Worm (Caenorhabditis elegans): ENCODE results near the gene srh-45.

Gene srh-45

ce11 chrV:11331811-11332210, 27.0 kb upstream of the srh-45 start:
- TF ChIP-seq ztf-25 (GFP tag; IDR thresholded peaks at IDR 0.05): peak; percentile 81
- peak; percentile 46; the same call in 1 of the 2 replicates for TF ChIP-seq mcd-1 (GFP tag; IDR thresholded peaks at IDR 0.05)
- TF ChIP-seq dox-1 (GFP tag; IDR thresholded peaks at IDR 0.05): peak; percentile 61
- TF ChIP-seq Y56A3A.18 (GFP tag; IDR thresholded peaks at IDR 0.05): 0 out of 2 replicates have a peak, but pooled peaks have one; percentile 56
- peak; percentile 51 for TF ChIP-seq D2030.7 (GFP tag; IDR thresholded peaks at IDR 0.05)
- peak; percentile 52; the same call in 1 of the 2 replicates for TF ChIP-seq madf-6 (GFP tag; IDR thresholded peaks at IDR 0.05)
- TF ChIP-seq egrh-3 (GFP tag; IDR thresholded peaks at IDR 0.05): peak; percentile 31; the same call in 1 of the 2 replicates
- 0 out of 2 replicates have a peak, but pooled peaks have one; percentile 37 for TF ChIP-seq pbrm-1 (GFP tag; IDR thresholded peaks at IDR 0.05)
- TF ChIP-seq lin-26 (GFP tag; IDR thresholded peaks at IDR 0.05): peak; percentile 83
- peak; percentile 60 for TF ChIP-seq hmg-1.2 (GFP tag; IDR thresholded peaks at IDR 0.05)
- peak; percentile 35; the same call in 1 of the 2 replicates for TF ChIP-seq nhr-120 (GFP tag; IDR thresholded peaks at IDR 0.05)
- peak; percentile 40; the same call in 1 of the 2 replicates for TF ChIP-seq rcor-1 (GFP tag; IDR thresholded peaks at IDR 0.05)

- TF ChIP-seq ets-4 (GFP tag; optimal IDR thresholded peaks at IDR 0.05) (no peak), snpc-3.4 (tag; optimal IDR thresholded peaks at IDR 0.05) (no peak), lin-40 (tag; optimal IDR thresholded peaks at IDR 0.05) (no peak), F10E7.11 (tag; optimal IDR thresholded peaks at IDR 0.05) (no peak), ceh-40 (GFP tag; IDR thresholded peaks at IDR 0.05) (no peak), let-526 (GFP tag; IDR thresholded peaks at IDR 0.05) (no peak)
These were observed 24.3 kb upstream of the srh-45 start, which contains the start of gene F47G9.6 for ce11 chrV:11329100-11329499. Gene F47G9.6 (plus strand): TSS chrV:11329400.

- TF ChIP-seq Y79H2A.3 (GFP tag; conservative IDR thresholded peaks at IDR 0.05): 0 out of 2 replicates have a peak, but pooled peaks have one; percentile 56
- peak; percentile 53; the same call in 1 of the 2 replicates for TF ChIP-seq dox-1 (GFP tag; IDR thresholded peaks at IDR 0.05)
- TF ChIP-seq pbrm-1 (GFP tag; IDR thresholded peaks at IDR 0.05): peak; percentile 31; the same call in 1 of the 2 replicates
- TF ChIP-seq hmg-1.2 (GFP tag; IDR thresholded peaks at IDR 0.05): peak; percentile 22; the same call in 1 of the 2 replicates
- TF ChIP-seq ceh-100 (GFP tag; IDR thresholded peaks at IDR 0.05): peak; percentile 92
- TF ChIP-seq ceh-91 (GFP tag; IDR thresholded peaks at IDR 0.05): peak; percentile 54
- TF ChIP-seq ztf-28 (GFP tag; IDR thresholded peaks at IDR 0.05): peak; percentile 73; the same call in 1 of the 2 replicates
- TF ChIP-seq egrh-3 (GFP tag; IDR thresholded peaks at IDR 0.05): peak; percentile 49; the same call in 1 of the 2 replicates
- TF ChIP-seq mcd-1 (GFP tag; IDR thresholded peaks at IDR 0.05): peak; percentile 78
- 0 out of 2 replicates have a peak, but pooled peaks have one; percentile 13 for TF ChIP-seq Y67H2A.10 (GFP tag; conservative IDR thresholded peaks at IDR 0.05)
- TF ChIP-seq D2030.7 (GFP tag; IDR thresholded peaks at IDR 0.05): 0 out of 2 replicates have a peak, but pooled peaks have one; percentile 37
These were observed 23.8 kb upstream of the srh-45 start for ce11 chrV:11328613-11329012.

- TF ChIP-seq nhr-80 (tag; optimal IDR thresholded peaks at IDR 0.05) (peak; percentile 59), zim-3 (tag; optimal IDR thresholded peaks at IDR 0.05) (no peak), C06A6.2 (GFP tag; conservative IDR thresholded peaks at IDR 0.05) (no peak), B0035.1 (tag; optimal IDR thresholded peaks at IDR 0.05) (no peak), hmg-1.2 (GFP tag; IDR thresholded peaks at IDR 0.05) (peak; percentile 77), madf-8 (GFP tag; conservative IDR thresholded peaks at IDR 0.05) (peak; percentile 39), madf-6 (GFP tag; IDR thresholded peaks at IDR 0.05) (peak; percentile 76), lsl-1 (GFP tag; optimal IDR thresholded peaks at IDR 0.05) (peak; percentile 64), rcor-1 (GFP tag; IDR thresholded peaks at IDR 0.05) (peak; percentile 89), lin-54 (GFP tag; optimal IDR thresholded peaks at IDR 0.05) (peak; percentile 63), madf-10 (tag; optimal IDR thresholded peaks at IDR 0.05) (no peak), ekl-4 (GFP tag; IDR thresholded peaks at IDR 0.05) (peak; percentile 77), tlf-1 (GFP tag; optimal IDR thresholded peaks at IDR 0.05) (no peak), bed-1 (GFP tag; IDR thresholded peaks at IDR 0.05) (no peak), D2030.7 (GFP tag; IDR thresholded peaks at IDR 0.05) (peak; percentile 88), ztf-6 (GFP tag; IDR thresholded peaks at IDR 0.05) (peak; percentile 50; the same call in 1 of the 2 replicates), Y67H2A.10 (GFP tag; conservative IDR thresholded peaks at IDR 0.05) (no peak), aptf-2 (GFP tag; conservative IDR thresholded peaks at IDR 0.05) (peak; percentile 62; the same call in 1 of the 2 replicates), hrde-1 (tag; optimal IDR thresholded peaks at IDR 0.05; ENCODE audit: borderline replicate concordance) (no peak), ceh-91 (GFP tag; IDR thresholded peaks at IDR 0.05) (peak; percentile 78), let-526 (GFP tag; IDR thresholded peaks at IDR 0.05) (no peak), lir-1 (GFP tag; conservative IDR thresholded peaks at IDR 0.05) (peak; percentile 70; the same call in 1 of the 2 replicates), egl-44 (GFP tag; IDR thresholded peaks at IDR 0.05) (0 out of 2 replicates have a peak, but pooled peaks have one; percentile 24), Y95B8A.8 (GFP tag; IDR thresholded peaks at IDR 0.05) (no peak), F33H1.4 (GFP tag; IDR thresholded peaks at IDR 0.05) (peak; percentile 55)
These were observed 22.2 kb upstream of the srh-45 start, which contains the start of gene tmed-10 for ce11 chrV:11326914-11327367. Gene tmed-10 (minus strand): TSS chrV:11326964.
